Fruit fly (Drosophila melanogaster): ENCODE data around the gene Ddrgk1.

Gene Ddrgk1

DNA sequence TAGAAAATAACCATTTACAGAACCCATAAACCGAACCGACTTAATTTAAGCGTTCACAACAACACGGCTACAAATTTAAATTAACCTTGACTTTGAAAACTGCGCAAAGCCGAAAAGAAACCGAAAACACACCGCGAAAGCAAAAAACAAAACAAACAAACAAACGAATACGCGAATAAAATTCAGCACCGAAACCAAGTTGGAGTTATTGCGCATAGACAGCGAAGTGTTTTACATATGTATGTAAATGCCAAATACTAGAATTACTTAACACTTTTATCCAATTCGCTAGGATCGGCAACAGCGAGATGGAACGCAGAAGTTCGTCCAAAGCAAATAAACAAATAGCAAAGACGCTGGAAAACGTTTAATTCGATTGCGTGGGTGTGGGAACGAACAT is 29.2 kb upstream of the Ddrgk1 start (continued):
- no peak for TF ChIP-seq Hmx (GFP tag; optimal IDR thresholded peaks at IDR 0.05)
- TF ChIP-seq dm (GFP tag; optimal IDR thresholded peaks at IDR 0.05): no peak
- no peak for TF ChIP-seq jumu (GFP tag; optimal IDR thresholded peaks at IDR 0.05)
- no peak for TF ChIP-seq ato (GFP tag; IDR thresholded peaks at IDR 0.05; ENCODE audit: partially characterized antibody)
- no peak for TF ChIP-seq ems (GFP tag; optimal IDR thresholded peaks at IDR 0.05)
- no peak for TF ChIP-seq insv (GFP tag; optimal IDR thresholded peaks at IDR 0.05)
- TF ChIP-seq Atf6 (GFP tag; IDR thresholded peaks at IDR 0.05): no peak
- TF ChIP-seq ind (GFP tag; optimal IDR thresholded peaks at IDR 0.05): no peak
- no peak for TF ChIP-seq CG7786 (GFP tag; optimal IDR thresholded peaks at IDR 0.05)
- TF ChIP-seq D (optimal IDR thresholded peaks at IDR 0.05): no peak
- TF ChIP-seq D (GFP tag; optimal IDR thresholded peaks at IDR 0.05): no peak
- TF ChIP-seq CG11093 (GFP tag; IDR thresholded peaks at IDR 0.05): no peak
- no peak for TF ChIP-seq knrl (GFP tag; IDR thresholded peaks at IDR 0.05; ENCODE audit: partially characterized antibody)
- TF ChIP-seq Oli (tag; optimal IDR thresholded peaks at IDR 0.05): no peak
- TF ChIP-seq Xrp1 (GFP tag; IDR thresholded peaks at IDR 0.05): no peak
- no peak for TF ChIP-seq NC2α (GFP tag; optimal IDR thresholded peaks at IDR 0.05)
- no peak for TF ChIP-seq tx (GFP tag; optimal IDR thresholded peaks at IDR 0.05)
- no peak for TF ChIP-seq MBD-R2 (GFP tag; IDR thresholded peaks at IDR 0.05)
- no peak for TF ChIP-seq CG4404 (GFP tag; IDR thresholded peaks at IDR 0.05)
- no peak for TF ChIP-seq PHDP (tag; optimal IDR thresholded peaks at IDR 0.05)
- no peak for TF ChIP-seq scrt (GFP tag; optimal IDR thresholded peaks at IDR 0.05)
- peak; percentile 21 for TF ChIP-seq B-H2 (GFP tag; optimal IDR thresholded peaks at IDR 0.05)
- TF ChIP-seq CG2712 (tag; optimal IDR thresholded peaks at IDR 0.05): no peak
- no peak for TF ChIP-seq gro (GFP tag; optimal IDR thresholded peaks at IDR 0.05)
- no peak for TF ChIP-seq Dip2 (GFP tag; IDR thresholded peaks at IDR 0.05)
- no peak for TF ChIP-seq sna (GFP tag; IDR thresholded peaks at IDR 0.05; ENCODE audit: partially characterized antibody)
- TF ChIP-seq eve (GFP tag; optimal IDR thresholded peaks at IDR 0.05): peak in 1 of 2 experiments; percentile 47
- TF ChIP-seq vvl (GFP tag; IDR thresholded peaks at IDR 0.05): 0 out of 2 replicates have a peak, but pooled peaks have one; percentile 17
- 0 out of 4 replicates have a peak, but pooled peaks have one; percentile 31 for TF ChIP-seq chinmo (GFP tag; IDR thresholded peaks at IDR 0.05; ENCODE audit: partially characterized antibody)
- no peak for TF ChIP-seq CG8089 (GFP tag; optimal IDR thresholded peaks at IDR 0.05)
- TF ChIP-seq Ets65A (GFP tag): no peak
- TF ChIP-seq sima (GFP tag; optimal IDR thresholded peaks at IDR 0.05): no peak
- no peak for TF ChIP-seq Atf-2 (GFP tag; optimal IDR thresholded peaks at IDR 0.05)
- no peak for TF ChIP-seq C15 (GFP tag; IDR thresholded peaks at IDR 0.05)
- no peak for TF ChIP-seq CG11695 (GFP tag; IDR thresholded peaks at IDR 0.05)
- TF ChIP-seq lab (GFP tag; optimal IDR thresholded peaks at IDR 0.05): no peak
- no peak for TF ChIP-seq HmgZ (tag; optimal IDR thresholded peaks at IDR 0.05)
- no peak for TF ChIP-seq CG7839 (tag; optimal IDR thresholded peaks at IDR 0.05)
- no peak for TF ChIP-seq cato (GFP tag; optimal IDR thresholded peaks at IDR 0.05; ENCODE audit: borderline replicate concordance)
- TF ChIP-seq Sox100B (GFP tag; optimal IDR thresholded peaks at IDR 0.05): no peak
- TF ChIP-seq CG17385 (GFP tag; optimal IDR thresholded peaks at IDR 0.05): no peak
- TF ChIP-seq sug (tag; optimal IDR thresholded peaks at IDR 0.05): no peak
- no peak for TF ChIP-seq br (optimal IDR thresholded peaks at IDR 0.05)
- no peak for TF ChIP-seq lilli (GFP tag; optimal IDR thresholded peaks at IDR 0.05)
- 0 out of 3 replicates have a peak, but pooled peaks have one; percentile 16 for TF ChIP-seq sr (GFP tag; IDR thresholded peaks at IDR 0.05)
- no peak for TF ChIP-seq slp2 (GFP tag; optimal IDR thresholded peaks at IDR 0.05)
- TF ChIP-seq otp (GFP tag; IDR thresholded peaks at IDR 0.05): no peak
- TF ChIP-seq Fer3 (tag; optimal IDR thresholded peaks at IDR 0.05): no peak
- TF ChIP-seq BtbVII (GFP tag; optimal IDR thresholded peaks at IDR 0.05): no peak
- no peak for TF ChIP-seq kay (GFP tag; optimal IDR thresholded peaks at IDR 0.05)
- no peak for TF ChIP-seq chif (GFP tag; optimal IDR thresholded peaks at IDR 0.05)
- TF ChIP-seq hb (GFP tag; IDR thresholded peaks at IDR 0.05; ENCODE audit: partially characterized antibody): no peak
